Worm (Caenorhabditis elegans): ENCODE results near the gene svh-1.

DNA sequence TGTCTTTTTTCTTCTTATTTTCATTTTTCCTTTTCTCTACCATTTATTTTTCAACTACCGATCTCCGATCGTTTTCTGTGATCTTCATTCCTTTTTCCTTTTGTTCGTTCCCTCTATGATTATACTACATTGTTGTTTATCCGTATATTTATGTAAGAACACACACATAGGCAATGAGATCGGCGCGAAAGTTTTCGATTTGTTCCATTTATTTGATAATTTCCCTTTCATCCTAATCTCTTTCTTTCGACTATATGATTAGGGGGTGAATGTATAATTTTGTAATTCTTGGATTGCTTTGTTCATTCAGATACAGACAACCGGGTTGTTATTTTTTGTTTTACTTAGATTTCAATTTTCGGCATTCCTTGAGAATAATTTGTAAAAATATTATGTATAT is 32.8 kb upstream of the svh-1 start:
- no peak for TF ChIP-seq fkh-10 (GFP tag; optimal IDR thresholded peaks at IDR 0.05)
- no peak for TF ChIP-seq jun-1 (tag; optimal IDR thresholded peaks at IDR 0.05)
- TF ChIP-seq egl-27 (tag; optimal IDR thresholded peaks at IDR 0.05) = no peak
- no peak for TF ChIP-seq lin-13 (GFP tag; optimal IDR thresholded peaks at IDR 0.05)
- TF ChIP-seq ama-1 (optimal IDR thresholded peaks at IDR 0.05) = no peak
- no peak for TF ChIP-seq egl-13 (tag; optimal IDR thresholded peaks at IDR 0.05)
- no peak for TF ChIP-seq dpl-1 (GFP tag; optimal IDR thresholded peaks at IDR 0.05)
- no peak for TF ChIP-seq elt-2 (tag; optimal IDR thresholded peaks at IDR 0.05)
- TF ChIP-seq nhr-11 (tag; optimal IDR thresholded peaks at IDR 0.05) = no peak
- no peak for TF ChIP-seq ces-1 (GFP tag; optimal IDR thresholded peaks at IDR 0.05)
- TF ChIP-seq pag-3 (tag; optimal IDR thresholded peaks at IDR 0.05; ENCODE audit: borderline replicate concordance, insufficient read depth) = no peak
- no peak for TF ChIP-seq snpc-4 (tag; optimal IDR thresholded peaks at IDR 0.05)
- no peak for TF ChIP-seq unc-86 (tag; optimal IDR thresholded peaks at IDR 0.05)
- no peak for TF ChIP-seq lin-15B (tag; optimal IDR thresholded peaks at IDR 0.05)
